Fruit fly (Drosophila melanogaster) whole organism, larva: ENCODE measurements around the gene CG7907.

Experiments
- noc ChIP-seq: fragments of 200-800 bp; sonication (Bioruptor generic); optimal IDR thresholded peaks from 3 replicates; lab custom pipeline; 2019; ENCODE audit warnings: missing biosample characterization, mild to moderate bottlenecking, missing genetic modification characterization, moderate library complexity

The CG7907 gene

dm6 chr3R:21445327-21445726 is 41.8 kb downstream of the CG7907 start:
- TF ChIP-seq noc (tag; lab: Kevin White, UChicago): no peak

- no peak for TF ChIP-seq noc (tag; lab: Kevin White, UChicago)
Observed at dm6 chr3R:21446334-21446733, 42.8 kb downstream of the CG7907 start, which contains the start of gene lbe. Gene lbe, minus strand, starts transcription at chr3R:21446537.

dm6 chr3R:21447656-21448055 is 44.1 kb downstream of the CG7907 start:
- TF ChIP-seq noc (tag; lab: Kevin White, UChicago): no peak

dm6 chr3R:21452108-21452507 is 48.6 kb downstream of the CG7907 start:
- TF ChIP-seq noc (tag; lab: Kevin White, UChicago): no peak
